Fruit fly (Drosophila melanogaster) whole organism, embryonic: ENCODE results near the gene CG10343.
A peak's percentile ranks its signal among the peaks of the same experiment; 100 is the strongest.

ENCODE experiments used
- Ada2b ChIP-seq: fragments of 200-800 bp; sonication (Bioruptor generic); IDR thresholded peaks from 2 replicates; pipeline ENCODE4 v1.3.6; 2022; ENCODE audit warnings: missing biosample characterization, missing genetic modification characterization
- Atf3 ChIP-seq: fragments of 200-800 bp; sonication (Bioruptor generic); optimal IDR thresholded peaks from 3 replicates; lab custom pipeline; 2016; ENCODE audit warnings: missing biosample characterization, missing genetic modification characterization
- Bgb ChIP-seq: fragments of 200-800 bp; sonication (Bioruptor generic); IDR thresholded peaks from 2 replicates; pipeline ENCODE4 v1.3.6; 2022; ENCODE audit warnings: missing biosample characterization, missing genetic modification characterization; ENCODE audit not compliant: partially characterized antibody
- C15 ChIP-seq: fragments of 200-800 bp; sonication (Bioruptor generic); IDR thresholded peaks from 3 replicates; pipeline ENCODE4 v1.3.6; 2022; ENCODE audit warnings: missing biosample characterization, missing genetic modification characterization
- CG10543 ChIP-seq: fragments of 200-800 bp; sonication (Bioruptor generic); optimal IDR thresholded peaks from 3 replicates; lab custom pipeline; 2017; ENCODE audit warnings: missing biosample characterization, mild to moderate bottlenecking, missing genetic modification characterization, moderate library complexity
- CG10565 ChIP-seq: fragments of 200-800 bp; sonication (Bioruptor generic); optimal IDR thresholded peaks from 3 replicates; lab custom pipeline; 2016; ENCODE audit warnings: missing biosample characterization, mild to moderate bottlenecking, missing genetic modification characterization
- CG11398 ChIP-seq: fragments of 200-800 bp; sonication (Bioruptor generic); optimal IDR thresholded peaks from 2 replicates; lab custom pipeline; 2016; ENCODE audit warnings: missing biosample characterization, missing genetic modification characterization
- CG11695 ChIP-seq: fragments of 200-800 bp; sonication (Bioruptor generic); IDR thresholded peaks from 3 replicates; pipeline ENCODE4 v1.3.6; 2022; ENCODE audit warnings: missing biosample characterization, missing genetic modification characterization
- CG12391 ChIP-seq: fragments of 200-800 bp; sonication (Bioruptor generic); optimal IDR thresholded peaks from 3 replicates; lab custom pipeline; 2018; ENCODE audit warnings: missing biosample characterization, mild to moderate bottlenecking, missing genetic modification characterization, moderate library complexity
- CG12769 ChIP-seq: fragments of 200-800 bp; sonication (Bioruptor generic); optimal IDR thresholded peaks from 2 replicates; lab custom pipeline; 2019; ENCODE audit warnings: missing biosample characterization, mild to moderate bottlenecking, missing genetic modification characterization, moderate library complexity
- CG13287 ChIP-seq: fragments of 200-800 bp; sonication (Bioruptor generic); IDR thresholded peaks from 2 replicates; pipeline ENCODE4 v1.3.6; 2022; ENCODE audit warnings: missing biosample characterization, missing genetic modification characterization; ENCODE audit not compliant: partially characterized antibody
- CG13424 ChIP-seq: fragments of 200-800 bp; sonication (Bioruptor generic); optimal IDR thresholded peaks from 2 replicates; lab custom pipeline; 2019; ENCODE audit warnings: missing biosample characterization, mild to moderate bottlenecking, missing genetic modification characterization, moderate library complexity
- CG14050 ChIP-seq: fragments of 200-800 bp; sonication (Bioruptor generic); IDR thresholded peaks from 3 replicates; pipeline ENCODE4 v1.3.6; 2022; ENCODE audit warnings: missing biosample characterization, missing genetic modification characterization
- CG14965 ChIP-seq: fragments of 200-800 bp; sonication (Bioruptor generic); optimal IDR thresholded peaks from 2 replicates; lab custom pipeline; 2016; ENCODE audit warnings: missing biosample characterization, missing genetic modification characterization, borderline replicate concordance
- CG17829 ChIP-seq: fragments of 200-800 bp; optimal IDR thresholded peaks from 2 replicates; lab custom pipeline; 2019; ENCODE audit warnings: missing biosample characterization, mild to moderate bottlenecking, missing genetic modification characterization, moderate library complexity
- CG2120 ChIP-seq: fragments of 200-800 bp; sonication (Bioruptor generic); optimal IDR thresholded peaks from 3 replicates; lab custom pipeline; 2016; ENCODE audit warnings: missing biosample characterization, missing genetic modification characterization
- CG2202 ChIP-seq: fragments of 200-800 bp; sonication (Bioruptor generic); optimal IDR thresholded peaks from 2 replicates; lab custom pipeline; 2018; ENCODE audit warnings: missing biosample characterization, mild to moderate bottlenecking, missing genetic modification characterization
- CG31365 ChIP-seq: fragments of 200-800 bp; sonication (Bioruptor generic); optimal IDR thresholded peaks from 2 replicates; lab custom pipeline; 2018; ENCODE audit warnings: missing biosample characterization, mild to moderate bottlenecking, missing genetic modification characterization
- CG31388 ChIP-seq: fragments of 200-800 bp; sonication (Bioruptor generic); optimal IDR thresholded peaks from 2 replicates; lab custom pipeline; 2016; ENCODE audit warnings: missing biosample characterization, missing genetic modification characterization
- CG33213 ChIP-seq: fragments of 200-800 bp; sonication (Bioruptor generic); optimal IDR thresholded peaks from 3 replicates; lab custom pipeline; 2016; ENCODE audit warnings: missing biosample characterization, missing genetic modification characterization
- CG4328 ChIP-seq: fragments of 200-800 bp; sonication (Bioruptor generic); optimal IDR thresholded peaks from 3 replicates; lab custom pipeline; 2017; ENCODE audit warnings: missing biosample characterization, missing genetic modification reagents, missing genetic modification characterization
- CG7745 ChIP-seq: fragments of 200-800 bp; sonication (Bioruptor generic); optimal IDR thresholded peaks from 2 replicates; lab custom pipeline; 2018; ENCODE audit warnings: missing biosample characterization, mild to moderate bottlenecking, missing genetic modification characterization, moderate library complexity
- CG8478 ChIP-seq: fragments of >200 bp; optimal IDR thresholded peaks from 2 replicates; lab custom pipeline; 2018
- CG8924 ChIP-seq: fragments of 200-800 bp; optimal IDR thresholded peaks from 3 replicates; lab custom pipeline; 2019; ENCODE audit warnings: missing biosample characterization, mild to moderate bottlenecking, missing genetic modification characterization, moderate library complexity
- Dip2 ChIP-seq: fragments of 200-800 bp; sonication (Bioruptor generic); IDR thresholded peaks from 2 replicates; pipeline ENCODE4 v1.3.6; 2022; ENCODE audit warnings: missing biosample characterization, missing genetic modification characterization
- Fer2 ChIP-seq: fragments of 200-800 bp; sonication (Bioruptor generic); optimal IDR thresholded peaks from 2 replicates; lab custom pipeline; 2018; ENCODE audit warnings: missing biosample characterization, mild to moderate bottlenecking, missing genetic modification characterization, moderate library complexity
- HLHmδ ChIP-seq: fragments of 200-800 bp; sonication (Bioruptor generic); optimal IDR thresholded peaks from 2 replicates; lab custom pipeline; 2018; ENCODE audit warnings: missing biosample characterization, mild to moderate bottlenecking, missing genetic modification characterization, moderate library complexity
- MESR4 ChIP-seq: fragments of 200-800 bp; sonication (Bioruptor generic); optimal IDR thresholded peaks from 2 replicates; lab custom pipeline; 2018; ENCODE audit warnings: missing biosample characterization, mild to moderate bottlenecking, missing genetic modification characterization, moderate library complexity
- NfI ChIP-seq: fragments of 200-800 bp; sonication (Bioruptor generic); optimal IDR thresholded peaks from 3 replicates; lab custom pipeline; 2018; ENCODE audit warnings: missing biosample characterization, mild to moderate bottlenecking, missing genetic modification characterization, moderate library complexity
- Oaz ChIP-seq: fragments of 200-800 bp; sonication (Bioruptor generic); IDR thresholded peaks from 2 replicates; pipeline ENCODE4 v1.3.6; 2022; ENCODE audit warnings: missing biosample characterization, missing genetic modification characterization
- Oli ChIP-seq: fragments of 200-800 bp; sonication (Bioruptor generic); optimal IDR thresholded peaks from 2 replicates; lab custom pipeline; 2018; ENCODE audit warnings: missing biosample characterization, mild to moderate bottlenecking, missing genetic modification characterization, moderate library complexity
- Rfx ChIP-seq: fragments of 200-800 bp; sonication (Bioruptor generic); IDR thresholded peaks from 2 replicates; pipeline ENCODE4 v1.3.6; 2022; ENCODE audit warnings: missing biosample characterization, missing genetic modification characterization
- Spps ChIP-seq: fragments of 200-800 bp; sonication (Bioruptor generic); optimal IDR thresholded peaks from 2 replicates; lab custom pipeline; 2018; ENCODE audit warnings: missing biosample characterization, mild to moderate bottlenecking, missing genetic modification characterization
- TFAM ChIP-seq: fragments of 200-800 bp; sonication (Bioruptor generic); optimal IDR thresholded peaks from 2 replicates; lab custom pipeline; 2017; ENCODE audit warnings: missing biosample characterization, missing genetic modification characterization, inconsistent platforms
- Tbp ChIP-seq: fragments of >200 bp; optimal IDR thresholded peaks from 2 replicates; lab custom pipeline; 2018; ENCODE audit warnings: missing biosample characterization, missing genetic modification characterization
- cato ChIP-seq: fragments of 200-800 bp; sonication (Bioruptor generic); optimal IDR thresholded peaks from 2 replicates; lab custom pipeline; 2016; ENCODE audit warnings: missing biosample characterization, missing genetic modification characterization, borderline replicate concordance
- cg ChIP-seq: fragments of 200-800 bp; sonication (Bioruptor generic); optimal IDR thresholded peaks from 3 replicates; lab custom pipeline; 2019; ENCODE audit warnings: missing biosample characterization, mild to moderate bottlenecking, missing genetic modification characterization, moderate library complexity
- disco-r ChIP-seq: fragments of 200-800 bp; sonication (Bioruptor generic); optimal IDR thresholded peaks from 2 replicates; lab custom pipeline; 2016; ENCODE audit warnings: missing biosample characterization, missing genetic modification characterization
- en ChIP-seq: fragments of 200-800 bp; sonication (Bioruptor generic); optimal IDR thresholded peaks from 2 replicates; lab custom pipeline; 2016; ENCODE audit warnings: missing biosample characterization, missing genetic modification characterization
- h ChIP-seq: fragments of >200 bp; optimal IDR thresholded peaks from 2 replicates; lab custom pipeline; 2017
- knrl ChIP-seq: fragments of 200-800 bp; sonication (Bioruptor generic); IDR thresholded peaks from 3 replicates; pipeline ENCODE4 v1.3.6; 2022; ENCODE audit warnings: missing biosample characterization, missing genetic modification characterization; ENCODE audit not compliant: partially characterized antibody
- maf-S ChIP-seq: fragments of 200-800 bp; sonication (Bioruptor generic); optimal IDR thresholded peaks from 2 replicates; lab custom pipeline; 2016; ENCODE audit warnings: missing biosample characterization, missing genetic modification characterization
- oc ChIP-seq: fragments of 200-800 bp; sonication (Bioruptor generic); optimal IDR thresholded peaks from 2 replicates; lab custom pipeline; 2018; ENCODE audit warnings: missing biosample characterization, mild to moderate bottlenecking, missing genetic modification characterization, moderate library complexity
- pita ChIP-seq: fragments of 200-800 bp; sonication (Bioruptor generic); optimal IDR thresholded peaks from 2 replicates; lab custom pipeline; 2017; ENCODE audit warnings: missing biosample characterization, mild to moderate bottlenecking, missing genetic modification characterization
- sc ChIP-seq, 3 experiments: fragments of >200 bp in 2 of 3; fragments of 200-800 bp in 1 of 3; sonication (Bioruptor generic) in 1 of 3; optimal IDR thresholded peaks; 2 replicates in 2 of 3; 3 replicates in 1 of 3; lab custom pipeline; 2017; ENCODE audit warnings: mild to moderate bottlenecking in 1 of 3, missing biosample characterization in 1 of 3, missing genetic modification characterization in 1 of 3, missing genetic modification reagents in 1 of 3
- so ChIP-seq: fragments of 200-800 bp; sonication (Bioruptor generic); IDR thresholded peaks from 3 replicates; pipeline ENCODE4 v1.3.6; 2022; ENCODE audit warnings: missing biosample characterization, missing genetic modification characterization
- ttk ChIP-seq: fragments of 200-800 bp; sonication (Bioruptor generic); IDR thresholded peaks from 2 replicates; pipeline ENCODE4 v2.1.2; 2022; ENCODE audit warnings: missing biosample characterization, missing genetic modification characterization
- wdn ChIP-seq: fragments of 200-800 bp; sonication (Bioruptor generic); IDR thresholded peaks from 2 replicates; pipeline ENCODE4 v1.3.6; 2022; ENCODE audit warnings: missing biosample characterization, missing genetic modification characterization
- z ChIP-seq: fragments of 200-800 bp; sonication (Bioruptor generic); IDR thresholded peaks from 3 replicates; pipeline ENCODE4 v1.3.6; 2022; ENCODE audit warnings: missing biosample characterization, missing genetic modification characterization
- zf30C ChIP-seq: fragments of 200-800 bp; sonication (Bioruptor generic); optimal IDR thresholded peaks from 3 replicates; lab custom pipeline; 2018; ENCODE audit warnings: missing biosample characterization, mild to moderate bottlenecking, missing genetic modification characterization

The CG10343 gene

dm6 chr2L:18688646-18689296, 14.5 kb upstream of the CG10343 start, which contains the start of gene msl-1 (continued):
- no peak for TF ChIP-seq disco-r (GFP tag; lab: Kevin White, UChicago)
- no peak for TF ChIP-seq CG11695 (GFP tag; lab: Robert Waterston, UW)
- 0 out of 2 replicates have a peak, but pooled peaks have one; percentile 4 for TF ChIP-seq Ada2b
- TF ChIP-seq CG11398 (GFP tag; lab: Kevin White, UChicago): no peak
- TF ChIP-seq z (GFP tag; lab: Robert Waterston, UW): no peak
- TF ChIP-seq CG14965 (GFP tag; lab: Kevin White, UChicago): no peak
- peak; percentile 25 for TF ChIP-seq CG17829
- TF ChIP-seq Bgb: peak; percentile 98
- peak; percentile 92 for TF ChIP-seq MESR4 (GFP tag; lab: Kevin White, UChicago)
- no peak for TF ChIP-seq cg
- no peak for TF ChIP-seq en (GFP tag; lab: Kevin White, UChicago)
- no peak for TF ChIP-seq CG12769 (tag; lab: Kevin White, UChicago)
- TF ChIP-seq oc: no peak
- no peak for TF ChIP-seq h (lab: Kevin White, UChicago)
- no peak for TF ChIP-seq CG14050 (GFP tag; lab: Robert Waterston, UW)
- no peak for TF ChIP-seq CG10543 (GFP tag; lab: Kevin White, UChicago)
- no peak for TF ChIP-seq C15 (GFP tag; lab: Robert Waterston, UW)
- peak; percentile 82 for TF ChIP-seq Rfx (GFP tag; lab: Robert Waterston, UW)
- TF ChIP-seq CG13287: peak; percentile 90
- peak; percentile 3 for TF ChIP-seq CG13424 (tag; lab: Kevin White, UChicago)
- no peak for TF ChIP-seq Oaz (GFP tag; lab: Robert Waterston, UW)
- TF ChIP-seq Fer2 (tag; lab: Kevin White, UChicago): no peak
- TF ChIP-seq CG2202: no peak
- no peak for TF ChIP-seq CG8924
- TF ChIP-seq CG12391 (tag; lab: Kevin White, UChicago): peak; percentile 2
- no peak for TF ChIP-seq pita (GFP tag; lab: Kevin White, UChicago)
- peak; percentile 69 for TF ChIP-seq wdn
- TF ChIP-seq zf30C: no peak
- TF ChIP-seq CG31365 (tag; lab: Kevin White, UChicago): no peak
- TF ChIP-seq CG2120: peak; percentile 59
- TF ChIP-seq Atf3 (GFP tag; lab: Kevin White, UChicago): peak; percentile 13
- TF ChIP-seq ttk (GFP tag; lab: Robert Waterston, UW): peak; percentile 51; the same call in 1 of the 2 replicates
- TF ChIP-seq Oli (tag; lab: Kevin White, UChicago): no peak
- no peak for TF ChIP-seq CG10565 (GFP tag; lab: Kevin White, UChicago)
- no peak for TF ChIP-seq cato (GFP tag; lab: Kevin White, UChicago)
- no peak for TF ChIP-seq CG7745 (tag; lab: Kevin White, UChicago)
- no peak for TF ChIP-seq CG31388 (GFP tag; lab: Kevin White, UChicago)
- peak; percentile 47 for TF ChIP-seq CG33213
- TF ChIP-seq Spps (tag; lab: Kevin White, UChicago): no peak
- no peak for TF ChIP-seq TFAM
- peak; percentile 46 for TF ChIP-seq HLHmδ (GFP tag; lab: Kevin White, UChicago)
- TF ChIP-seq Tbp (GFP tag; lab: Kevin White, UChicago): no peak
- TF ChIP-seq CG4328 (GFP tag; lab: Kevin White, UChicago): no peak
- no peak for TF ChIP-seq maf-S (GFP tag; lab: Kevin White, UChicago)
- TF ChIP-seq Dip2: no peak
- peak; percentile 40 for TF ChIP-seq NfI (GFP tag; lab: Kevin White, UChicago)
- TF ChIP-seq sc (optimal IDR thresholded peaks at IDR 0.05; lab: Kevin White, UChicago): no peak
- TF ChIP-seq sc (GFP tag; optimal IDR thresholded peaks at IDR 0.05; lab: Kevin White, UChicago): no peak
- no peak for TF ChIP-seq so (GFP tag; lab: Robert Waterston, UW)
- no peak for TF ChIP-seq CG8478 (lab: Kevin White, UChicago)
- peak; percentile 95 for TF ChIP-seq knrl (GFP tag; lab: Robert Waterston, UW)
